In the genomic region with DNA sequence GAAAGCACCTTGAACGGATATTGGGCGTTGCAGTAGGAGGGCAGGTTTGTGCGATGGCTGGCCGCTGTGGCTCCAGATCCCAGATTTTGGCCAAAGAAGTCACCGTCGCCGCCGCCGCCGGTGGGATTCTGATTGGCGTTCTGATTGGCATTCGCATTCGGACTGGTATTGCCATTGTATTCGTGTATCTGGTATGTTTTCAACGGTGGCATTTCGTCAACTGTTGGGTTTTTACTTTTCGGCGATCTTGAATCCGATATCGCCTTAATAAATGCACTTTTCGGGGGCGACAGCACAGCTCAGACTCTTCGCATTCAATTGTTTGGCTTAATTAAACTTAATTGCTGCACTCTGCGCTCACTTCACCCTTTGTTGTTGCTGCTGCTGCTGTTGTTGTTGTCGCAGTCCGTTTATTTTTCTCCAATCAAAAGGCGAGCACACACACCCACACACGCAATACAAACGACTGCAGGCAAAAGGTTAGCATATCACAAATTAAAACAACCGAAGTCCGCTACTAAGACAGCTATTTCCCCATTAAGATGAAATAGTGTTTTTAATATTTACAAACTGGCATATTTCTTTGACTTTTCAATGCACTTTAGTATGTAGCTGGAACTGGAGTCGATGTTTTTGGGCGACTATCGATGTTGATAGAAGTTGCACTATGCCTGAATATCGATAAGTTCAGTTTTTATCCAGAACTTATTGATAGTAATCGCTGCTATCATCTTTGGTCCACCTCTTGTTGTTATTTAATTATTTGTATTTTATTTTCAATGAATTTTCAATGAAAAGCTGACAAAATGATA, we compare ENCODE assay signal across 1 fruit fly cellular context.
A peak's percentile ranks its signal among the peaks of the same experiment; 100 is the strongest.
TF ChIP-seq lines count a peak whose summit lies in the region.

Gene CG9426, minus strand, starts transcription at position 643 of the 812 bp plus-strand sequence.
Gene mRF1, plus strand, starts transcription at position 699 of the 812 bp plus-strand sequence.

TF ChIP-seq in whole organism, embryonic, 481 proteins besides CTCF, POLR2A, EP300 and RAD21 (continued from another document and continues in another):
- TF ChIP-seq Usf (GFP tag; optimal IDR thresholded peaks at IDR 0.05; lab: Kevin White, UChicago), result no peak
- no peak for TF ChIP-seq CG15073 (GFP tag; optimal IDR thresholded peaks at IDR 0.05; lab: Kevin White, UChicago)
- TF ChIP-seq sug (tag; optimal IDR thresholded peaks at IDR 0.05; lab: Kevin White, UChicago), result peak; percentile 50
- TF ChIP-seq H2.0 (GFP tag; IDR thresholded peaks at IDR 0.05; lab: Robert Waterston, UW), result no peak
- no peak for TF ChIP-seq Mrtf (GFP tag; IDR thresholded peaks at IDR 0.05; lab: Robert Waterston, UW)
- no peak for TF ChIP-seq croc (GFP tag; conservative IDR thresholded peaks at IDR 0.05; lab: Robert Waterston, UW)
- no peak for TF ChIP-seq Doc2 (GFP tag; IDR thresholded peaks at IDR 0.05; lab: Robert Waterston, UW)
- no peak for TF ChIP-seq CG8765 (GFP tag; IDR thresholded peaks at IDR 0.05; lab: Robert Waterston, UW)
- no peak for TF ChIP-seq CG15011 (GFP tag; optimal IDR thresholded peaks at IDR 0.05; lab: Kevin White, UChicago)
- TF ChIP-seq dimm (GFP tag; IDR thresholded peaks at IDR 0.05; lab: Robert Waterston, UW), result no peak
- TF ChIP-seq CG9727 (GFP tag; optimal IDR thresholded peaks at IDR 0.05; lab: Kevin White, UChicago), result peak; percentile 3
- TF ChIP-seq MESR4 (GFP tag; optimal IDR thresholded peaks at IDR 0.05; lab: Kevin White, UChicago), result peak; percentile 85
- TF ChIP-seq Oaz (GFP tag; IDR thresholded peaks at IDR 0.05; lab: Robert Waterston, UW), result no peak
- TF ChIP-seq cg (GFP tag; optimal IDR thresholded peaks at IDR 0.05; lab: Kevin White, UChicago), result peak; percentile 53
- peak; percentile 50 for TF ChIP-seq CG12391 (tag; optimal IDR thresholded peaks at IDR 0.05; lab: Kevin White, UChicago)
- TF ChIP-seq HmgD (GFP tag; optimal IDR thresholded peaks at IDR 0.05; lab: Kevin White, UChicago), result no peak
- no peak for TF ChIP-seq Lpt (GFP tag; optimal IDR thresholded peaks at IDR 0.05; lab: Kevin White, UChicago)
- TF ChIP-seq Vsx1 (GFP tag; optimal IDR thresholded peaks at IDR 0.05; lab: Kevin White, UChicago), result no peak
- peak; percentile 86 for TF ChIP-seq Elba2 (GFP tag; optimal IDR thresholded peaks at IDR 0.05; lab: Kevin White, UChicago)
- TF ChIP-seq fd64A (GFP tag; optimal IDR thresholded peaks at IDR 0.05; lab: Kevin White, UChicago), result no peak
- TF ChIP-seq D19A (tag; optimal IDR thresholded peaks at IDR 0.05; lab: Kevin White, UChicago), result no peak
- TF ChIP-seq cad (GFP tag; optimal IDR thresholded peaks at IDR 0.05; lab: Kevin White, UChicago), result no peak
- TF ChIP-seq CG16779 (GFP tag; IDR thresholded peaks at IDR 0.05; lab: Robert Waterston, UW), result no peak
- TF ChIP-seq C15 (GFP tag; IDR thresholded peaks at IDR 0.05; lab: Robert Waterston, UW), result no peak
- TF ChIP-seq tap (tag; optimal IDR thresholded peaks at IDR 0.05; lab: Kevin White, UChicago), result no peak
- peak; percentile 94 for TF ChIP-seq Dll (GFP tag; IDR thresholded peaks at IDR 0.05; lab: Robert Waterston, UW; ENCODE audit: partially characterized antibody)
- TF ChIP-seq lmd (GFP tag; IDR thresholded peaks at IDR 0.05; lab: Robert Waterston, UW), result no peak
- peak; percentile 31 for TF ChIP-seq CHES-1-like (GFP tag; optimal IDR thresholded peaks at IDR 0.05; lab: Kevin White, UChicago)
- TF ChIP-seq B-H2 (GFP tag; optimal IDR thresholded peaks at IDR 0.05; lab: Kevin White, UChicago), result peak; percentile 12
- TF ChIP-seq ind (GFP tag; optimal IDR thresholded peaks at IDR 0.05; lab: Kevin White, UChicago), result no peak
- TF ChIP-seq Trl (optimal IDR thresholded peaks at IDR 0.05; lab: Kevin White, UChicago), result no peak
- TF ChIP-seq Trl (GFP tag; optimal IDR thresholded peaks at IDR 0.05; lab: Kevin White, UChicago), result peak; percentile 10
- peak; percentile 37 for TF ChIP-seq HmgZ (tag; optimal IDR thresholded peaks at IDR 0.05; lab: Kevin White, UChicago)
- peak; percentile 43; the same call in 1 of the 2 replicates for TF ChIP-seq sob (GFP tag; IDR thresholded peaks at IDR 0.05; lab: Robert Waterston, UW)
- TF ChIP-seq kni (GFP tag; optimal IDR thresholded peaks at IDR 0.05; lab: Kevin White, UChicago), result peak; percentile 62
- no peak for TF ChIP-seq CG2199 (GFP tag; IDR thresholded peaks at IDR 0.05; lab: Robert Waterston, UW)
- peak; percentile 15 for TF ChIP-seq CG18262 (tag; optimal IDR thresholded peaks at IDR 0.05; lab: Kevin White, UChicago)
- peak; percentile 17 for TF ChIP-seq CG12155 (GFP tag; optimal IDR thresholded peaks at IDR 0.05; lab: Kevin White, UChicago)
- peak; percentile 66; the same call in 1 of the 2 replicates for TF ChIP-seq CG9932 (GFP tag; IDR thresholded peaks at IDR 0.05; lab: Robert Waterston, UW)
- TF ChIP-seq aop (GFP tag; IDR thresholded peaks at IDR 0.05; lab: Robert Waterston, UW), result no peak
- no peak for TF ChIP-seq CG10565 (GFP tag; optimal IDR thresholded peaks at IDR 0.05; lab: Kevin White, UChicago)
- no peak for TF ChIP-seq CG2875 (GFP tag; optimal IDR thresholded peaks at IDR 0.05; lab: Kevin White, UChicago)
- no peak for TF ChIP-seq salm (tag; optimal IDR thresholded peaks at IDR 0.05; lab: Kevin White, UChicago)
- TF ChIP-seq Hand (GFP tag; optimal IDR thresholded peaks at IDR 0.05; lab: Kevin White, UChicago), result no peak
- TF ChIP-seq CoRest (tag; optimal IDR thresholded peaks at IDR 0.05; lab: Kevin White, UChicago), result no peak
- TF ChIP-seq tio (GFP tag; optimal IDR thresholded peaks at IDR 0.05; lab: Kevin White, UChicago), result no peak
- TF ChIP-seq CG17568 (GFP tag; optimal IDR thresholded peaks at IDR 0.05; lab: Kevin White, UChicago), result no peak
- peak; percentile 13 for TF ChIP-seq CG10979 (tag; optimal IDR thresholded peaks at IDR 0.05; lab: Kevin White, UChicago)
- no peak for TF ChIP-seq tgo (GFP tag; IDR thresholded peaks at IDR 0.05; lab: Robert Waterston, UW)
- TF ChIP-seq her (GFP tag; optimal IDR thresholded peaks at IDR 0.05; lab: Kevin White, UChicago), result peak; percentile 22
- peak; percentile 7 for TF ChIP-seq CG17385 (GFP tag; optimal IDR thresholded peaks at IDR 0.05; lab: Kevin White, UChicago)
- TF ChIP-seq CG12744 (GFP tag; optimal IDR thresholded peaks at IDR 0.05; lab: Kevin White, UChicago), result peak; percentile 14
- TF ChIP-seq HLHmδ (GFP tag; optimal IDR thresholded peaks at IDR 0.05; lab: Kevin White, UChicago), result no peak
- peak; percentile 98 for TF ChIP-seq chinmo (GFP tag; IDR thresholded peaks at IDR 0.05; lab: Robert Waterston, UW; ENCODE audit: partially characterized antibody)
- peak; percentile 14 for TF ChIP-seq fu2 (GFP tag; optimal IDR thresholded peaks at IDR 0.05; lab: Kevin White, UChicago)
- no peak for TF ChIP-seq hth (optimal IDR thresholded peaks at IDR 0.05; lab: Kevin White, UChicago)
- no peak for TF ChIP-seq NfI (GFP tag; optimal IDR thresholded peaks at IDR 0.05; lab: Kevin White, UChicago)
- peak; percentile 63 for TF ChIP-seq CG12659 (GFP tag; optimal IDR thresholded peaks at IDR 0.05; lab: Kevin White, UChicago)
- TF ChIP-seq crol (GFP tag; IDR thresholded peaks at IDR 0.05; lab: Robert Waterston, UW), result no peak
- TF ChIP-seq Ssrp (tag; optimal IDR thresholded peaks at IDR 0.05; lab: Kevin White, UChicago), result no peak
- TF ChIP-seq CG8359 (GFP tag; optimal IDR thresholded peaks at IDR 0.05; lab: Kevin White, UChicago; ENCODE audit: borderline replicate concordance), result no peak
- TF ChIP-seq CG6689 (GFP tag; IDR thresholded peaks at IDR 0.05; lab: Robert Waterston, UW), result no peak
- TF ChIP-seq zen2 (GFP tag; IDR thresholded peaks at IDR 0.05; lab: Robert Waterston, UW; ENCODE audit: partially characterized antibody), result peak; percentile 95
- TF ChIP-seq CG18764 (GFP tag; optimal IDR thresholded peaks at IDR 0.05; lab: Kevin White, UChicago), result no peak
- TF ChIP-seq Doc3 (GFP tag; IDR thresholded peaks at IDR 0.05; lab: Robert Waterston, UW; ENCODE audit: partially characterized antibody), result peak; percentile 93
- no peak for TF ChIP-seq CG8089 (GFP tag; optimal IDR thresholded peaks at IDR 0.05; lab: Kevin White, UChicago)
- no peak for TF ChIP-seq Lhr (GFP tag; optimal IDR thresholded peaks at IDR 0.05; lab: Kevin White, UChicago)
- peak; percentile 48 for TF ChIP-seq CG15601 (tag; optimal IDR thresholded peaks at IDR 0.05; lab: Kevin White, UChicago)
- TF ChIP-seq br (optimal IDR thresholded peaks at IDR 0.05; lab: Kevin White, UChicago), result no peak
- TF ChIP-seq Spps (tag; optimal IDR thresholded peaks at IDR 0.05; lab: Kevin White, UChicago), result no peak
- peak; percentile 22 for TF ChIP-seq CG4854 (GFP tag; optimal IDR thresholded peaks at IDR 0.05; lab: Kevin White, UChicago)
- no peak for TF ChIP-seq Meics (GFP tag; optimal IDR thresholded peaks at IDR 0.05; lab: Kevin White, UChicago)
- no peak for TF ChIP-seq Poxn (GFP tag; IDR thresholded peaks at IDR 0.05; lab: Robert Waterston, UW)
- TF ChIP-seq slbo (GFP tag; IDR thresholded peaks at IDR 0.05; lab: Robert Waterston, UW), result peak; percentile 50; the same call in 1 of the 2 replicates
- no peak for TF ChIP-seq CG13123 (GFP tag; optimal IDR thresholded peaks at IDR 0.05; lab: Kevin White, UChicago)
- peak; percentile 21 for TF ChIP-seq Bteb2 (GFP tag; optimal IDR thresholded peaks at IDR 0.05; lab: Kevin White, UChicago)
- peak; percentile 37 for TF ChIP-seq CG7987 (GFP tag; optimal IDR thresholded peaks at IDR 0.05; lab: Kevin White, UChicago)
- TF ChIP-seq Lim3 (GFP tag; IDR thresholded peaks at IDR 0.05; lab: Robert Waterston, UW), result no peak
- no peak for TF ChIP-seq btn (GFP tag; optimal IDR thresholded peaks at IDR 0.05; lab: Kevin White, UChicago)
- peak; percentile 95 for TF ChIP-seq vnd (GFP tag; IDR thresholded peaks at IDR 0.05; lab: Robert Waterston, UW; ENCODE audit: partially characterized antibody)
- peak; percentile 61 for TF ChIP-seq CG17829 (tag; optimal IDR thresholded peaks at IDR 0.05; lab: Kevin White, UChicago)
- TF ChIP-seq klu (GFP tag; IDR thresholded peaks at IDR 0.05; lab: Robert Waterston, UW), result no peak
- TF ChIP-seq zfh1 (GFP tag; IDR thresholded peaks at IDR 0.05; lab: Robert Waterston, UW), result no peak
- TF ChIP-seq NK7.1 (GFP tag; optimal IDR thresholded peaks at IDR 0.05; lab: Kevin White, UChicago), result no peak
- no peak for TF ChIP-seq ac (GFP tag; optimal IDR thresholded peaks at IDR 0.05; lab: Kevin White, UChicago)
- peak; percentile 84 to 96 for TF ChIP-seq insv (GFP tag; optimal IDR thresholded peaks at IDR 0.05; lab: Kevin White, UChicago)
- TF ChIP-seq CG10366 (GFP tag; IDR thresholded peaks at IDR 0.05; lab: Robert Waterston, UW), result no peak
- TF ChIP-seq cato (GFP tag; optimal IDR thresholded peaks at IDR 0.05; lab: Kevin White, UChicago; ENCODE audit: borderline replicate concordance), result no peak
- no peak for TF ChIP-seq BtbVII (GFP tag; optimal IDR thresholded peaks at IDR 0.05; lab: Kevin White, UChicago)
- no peak for TF ChIP-seq sc (optimal IDR thresholded peaks at IDR 0.05; lab: Kevin White, UChicago)
- no peak for TF ChIP-seq sc (GFP tag; optimal IDR thresholded peaks at IDR 0.05; lab: Kevin White, UChicago)
- TF ChIP-seq al (GFP tag; IDR thresholded peaks at IDR 0.05; lab: Robert Waterston, UW), result no peak
- TF ChIP-seq CG9215 (GFP tag; IDR thresholded peaks at IDR 0.05; lab: Robert Waterston, UW), result no peak
- TF ChIP-seq cwo (GFP tag; optimal IDR thresholded peaks at IDR 0.05; lab: Kevin White, UChicago), result no peak
- no peak for TF ChIP-seq sens-2 (GFP tag; IDR thresholded peaks at IDR 0.05; lab: Robert Waterston, UW)
- TF ChIP-seq CG42726 (GFP tag; IDR thresholded peaks at IDR 0.05; lab: Robert Waterston, UW; ENCODE audit: partially characterized antibody), result peak; percentile 97
- no peak for TF ChIP-seq Taf1 (GFP tag; IDR thresholded peaks at IDR 0.05; lab: Robert Waterston, UW)
- no peak for TF ChIP-seq Deaf1 (tag; optimal IDR thresholded peaks at IDR 0.05; lab: Kevin White, UChicago)
- no peak for TF ChIP-seq CG3065 (GFP tag; optimal IDR thresholded peaks at IDR 0.05; lab: Kevin White, UChicago)
- TF ChIP-seq grau (tag; optimal IDR thresholded peaks at IDR 0.05; lab: Kevin White, UChicago), result peak; percentile 31
- TF ChIP-seq CG6813 (GFP tag; optimal IDR thresholded peaks at IDR 0.05; lab: Kevin White, UChicago), result no peak
- no peak for TF ChIP-seq zen (tag; optimal IDR thresholded peaks at IDR 0.05; lab: Kevin White, UChicago)
- peak; percentile 5 for TF ChIP-seq caup (GFP tag; optimal IDR thresholded peaks at IDR 0.05; lab: Kevin White, UChicago; ENCODE audit: severe bottlenecking)
- no peak for TF ChIP-seq dmrt99B (tag; optimal IDR thresholded peaks at IDR 0.05; lab: Kevin White, UChicago)
- no peak for TF ChIP-seq eve (GFP tag; optimal IDR thresholded peaks at IDR 0.05; lab: Kevin White, UChicago)
- no peak for TF ChIP-seq ham (GFP tag; IDR thresholded peaks at IDR 0.05; lab: Robert Waterston, UW)
- no peak for TF ChIP-seq CG31388 (GFP tag; optimal IDR thresholded peaks at IDR 0.05; lab: Kevin White, UChicago)
- no peak for TF ChIP-seq CG8944 (GFP tag; optimal IDR thresholded peaks at IDR 0.05; lab: Kevin White, UChicago)
- TF ChIP-seq Fer1 (GFP tag; optimal IDR thresholded peaks at IDR 0.05; lab: Kevin White, UChicago), result peak; percentile 39
- no peak for TF ChIP-seq D19B (GFP tag; optimal IDR thresholded peaks at IDR 0.05; lab: Kevin White, UChicago)
- TF ChIP-seq pfk (GFP tag; optimal IDR thresholded peaks at IDR 0.05; lab: Kevin White, UChicago), result no peak
- TF ChIP-seq yki (optimal IDR thresholded peaks at IDR 0.05; lab: Kevin White, UChicago), result no peak
- peak; percentile 10 for TF ChIP-seq tx (GFP tag; optimal IDR thresholded peaks at IDR 0.05; lab: Kevin White, UChicago)
- no peak for TF ChIP-seq CG8388 (GFP tag; optimal IDR thresholded peaks at IDR 0.05; lab: Kevin White, UChicago)
- peak; percentile 7 for TF ChIP-seq Jarid2 (GFP tag; optimal IDR thresholded peaks at IDR 0.05; lab: Kevin White, UChicago)
- no peak for TF ChIP-seq CG13424 (tag; optimal IDR thresholded peaks at IDR 0.05; lab: Kevin White, UChicago)
- TF ChIP-seq bowl (GFP tag; IDR thresholded peaks at IDR 0.05; lab: Robert Waterston, UW), result no peak
- TF ChIP-seq crp (GFP tag; optimal IDR thresholded peaks at IDR 0.05; lab: Kevin White, UChicago), result peak in 1 of 2 experiments; percentile 1
- no peak for TF ChIP-seq CG1024 (GFP tag; IDR thresholded peaks at IDR 0.05; lab: Robert Waterston, UW)
- peak; percentile 30 for TF ChIP-seq pho (GFP tag; optimal IDR thresholded peaks at IDR 0.05; lab: Kevin White, UChicago)
- TF ChIP-seq prd (optimal IDR thresholded peaks at IDR 0.05; lab: Kevin White, UChicago), result no peak
- TF ChIP-seq prd (GFP tag; IDR thresholded peaks at IDR 0.05; lab: Robert Waterston, UW), result no peak
- TF ChIP-seq CG12769 (tag; optimal IDR thresholded peaks at IDR 0.05; lab: Kevin White, UChicago), result peak; percentile 41
- TF ChIP-seq Atf6 (GFP tag; IDR thresholded peaks at IDR 0.05; lab: Robert Waterston, UW), result no peak
- peak; percentile 100 for TF ChIP-seq CG16813 (GFP tag; IDR thresholded peaks at IDR 0.05; lab: Robert Waterston, UW; ENCODE audit: partially characterized antibody)
